Fruit fly (Drosophila melanogaster): ENCODE results near the gene Naa20A.

dm6 chrX:19606971-19607370 is 15.9 kb downstream of the Naa20A start:
- TF ChIP-seq Eip78C (GFP tag) = no peak
- no peak for TF ChIP-seq esn (GFP tag; optimal IDR thresholded peaks at IDR 0.05)
- TF ChIP-seq CG32006 (GFP tag; optimal IDR thresholded peaks at IDR 0.05) = no peak
- TF ChIP-seq ss (GFP tag; optimal IDR thresholded peaks at IDR 0.05) = no peak
- TF ChIP-seq eg (GFP tag; IDR thresholded peaks at IDR 0.05) = no peak
- no peak for TF ChIP-seq CG4318 (GFP tag; optimal IDR thresholded peaks at IDR 0.05)

Data from whole organism, prepupa.